Worm (Caenorhabditis elegans) whole organism, L1 larva: ENCODE data around the gene mob-2.

Experiments
- elt-2 ChIP-seq: sonication (generic microtip); optimal IDR thresholded peaks from 2 replicates; lab custom pipeline; 2016; ENCODE audit warnings: missing genetic modification characterization, mild to moderate bottlenecking, inconsistent platforms, missing compliant biosample characterization, missing genetic modification reagents
- lin-15B ChIP-seq: fragments of 150-350 bp; sonication (generic microtip); optimal IDR thresholded peaks from 3 replicates; lab custom pipeline; 2014; ENCODE audit warnings: missing biosample characterization, missing genetic modification characterization

DNA sequence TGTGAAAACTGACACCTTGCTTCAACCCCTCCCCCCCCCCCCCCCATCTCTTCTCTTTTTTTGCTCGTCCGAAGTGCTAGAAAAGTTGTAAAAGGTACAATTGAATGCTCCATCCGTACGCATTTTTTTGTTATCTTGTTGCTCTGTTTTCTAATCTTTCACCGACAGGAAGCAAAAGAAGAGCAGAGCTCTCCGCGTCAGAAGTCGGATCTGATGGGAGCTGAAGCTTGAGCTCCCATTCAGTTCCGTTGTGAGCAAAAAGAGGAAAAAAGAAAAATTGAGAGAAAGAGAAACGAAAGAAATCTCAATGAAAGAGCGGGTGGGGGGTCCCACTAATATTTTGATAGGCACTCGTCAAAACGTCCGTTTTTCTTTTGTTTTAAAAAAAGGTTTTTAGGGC is 37.0 kb upstream of the mob-2 start:
- TF ChIP-seq lin-15B (tag; lab: Kevin White, UChicago): no peak
- TF ChIP-seq elt-2: no peak
